Worm (Caenorhabditis elegans): ENCODE results near the gene cox-18.

The cox-18 gene

DNA sequence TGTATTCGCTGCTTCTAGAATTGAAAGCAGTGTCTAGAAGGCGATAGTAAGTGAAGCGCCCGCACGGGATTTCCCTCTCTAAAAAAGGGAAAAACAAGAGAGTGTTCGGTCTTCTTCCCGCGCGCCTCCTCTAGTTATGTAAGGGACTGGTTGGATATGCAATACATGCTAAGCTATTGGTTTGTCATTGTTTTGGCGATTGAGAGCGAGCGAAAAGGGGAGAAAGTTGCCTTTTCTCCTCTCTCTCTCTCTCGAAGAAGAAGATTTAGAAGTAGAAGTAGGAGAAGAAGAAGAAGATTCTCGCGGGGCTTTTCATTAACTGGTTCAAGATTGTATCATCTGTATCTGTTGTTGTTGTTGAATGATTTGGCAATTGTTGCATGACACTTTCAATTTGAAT is 23.2 kb upstream of the cox-18 start:
- TF ChIP-seq nhr-23 (tag; optimal IDR thresholded peaks at IDR 0.05) (peak; percentile 13), fkh-2 (tag; optimal IDR thresholded peaks at IDR 0.05) (no peak)

DNA sequence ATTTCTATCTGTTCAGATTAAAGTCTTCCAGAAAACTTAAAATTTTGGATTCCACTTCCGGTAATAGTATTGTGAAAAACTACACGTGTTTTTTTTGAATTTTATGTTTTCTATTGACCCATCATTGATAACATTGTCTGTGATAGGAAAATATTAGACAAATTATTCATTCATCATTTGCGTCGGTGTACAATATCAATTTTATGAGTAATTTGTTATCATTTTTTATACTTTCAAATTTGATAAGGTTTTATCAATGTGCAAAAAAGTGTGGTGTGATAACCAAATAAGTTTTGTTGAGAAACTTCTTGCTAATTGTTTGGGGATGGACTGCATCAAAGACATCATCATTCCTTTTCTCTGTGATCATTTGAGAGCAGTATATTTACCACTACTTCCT is 21.8 kb upstream of the cox-18 start:
- TF ChIP-seq fkh-2 (tag; optimal IDR thresholded peaks at IDR 0.05) (no peak), nhr-23 (tag; optimal IDR thresholded peaks at IDR 0.05) (no peak), nfya-1 (tag; optimal IDR thresholded peaks at IDR 0.05; ENCODE audit: insufficient read depth) (no peak), jun-1 (tag; optimal IDR thresholded peaks at IDR 0.05) (no peak), mdl-1 (tag; optimal IDR thresholded peaks at IDR 0.05) (no peak), elt-1 (tag; optimal IDR thresholded peaks at IDR 0.05) (no peak), unc-39 (tag; optimal IDR thresholded peaks at IDR 0.05) (no peak), pha-4 (tag; optimal IDR thresholded peaks at IDR 0.05) (peak; percentile 71), mml-1 (tag; optimal IDR thresholded peaks at IDR 0.05) (no peak), tbx-2 (tag; optimal IDR thresholded peaks at IDR 0.05) (no peak), nhr-237 (tag; optimal IDR thresholded peaks at IDR 0.05) (no peak), elt-2 (tag; optimal IDR thresholded peaks at IDR 0.05) (peak; percentile 85), pqm-1 (tag; optimal IDR thresholded peaks at IDR 0.05) (peak; percentile 73), R02D3.7 (tag; optimal IDR thresholded peaks at IDR 0.05) (no peak), fos-1 (tag; optimal IDR thresholded peaks at IDR 0.05) (peak; percentile 22), zag-1 (tag; optimal IDR thresholded peaks at IDR 0.05) (no peak), ama-1 (optimal IDR thresholded peaks at IDR 0.05) (no peak), fkh-10 (GFP tag; optimal IDR thresholded peaks at IDR 0.05) (no peak), aly-2 (tag; optimal IDR thresholded peaks at IDR 0.05) (no peak), lin-15B (tag; optimal IDR thresholded peaks at IDR 0.05) (no peak)

DNA sequence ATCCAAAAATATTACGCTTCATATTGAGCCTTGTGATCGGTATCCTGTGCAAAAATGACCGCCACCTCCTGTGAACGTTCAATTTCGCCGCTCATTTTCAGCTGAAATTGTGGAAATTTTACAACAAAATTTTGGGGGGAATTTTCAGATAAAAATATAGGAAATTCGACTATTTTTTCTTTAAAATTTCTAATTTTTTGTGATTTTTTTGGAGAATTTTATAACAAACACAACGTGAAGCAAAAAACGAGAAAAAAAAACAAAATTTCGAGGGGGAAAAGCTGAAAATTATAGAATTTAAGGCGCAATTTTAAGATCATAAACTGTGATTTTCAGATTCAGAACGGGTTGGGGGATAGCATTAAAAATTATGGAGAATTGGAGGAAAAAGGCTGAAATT is 10.3 kb upstream of the cox-18 start, which contains the start of gene csn-4:
Gene csn-4 (minus strand): TSS at position 101 of the 400 bp plus-strand sequence.
- TF ChIP-seq lsy-12 (tag; optimal IDR thresholded peaks at IDR 0.05): no peak
- no peak for TF ChIP-seq nfya-1 (tag; optimal IDR thresholded peaks at IDR 0.05; ENCODE audit: insufficient read depth)
- no peak for TF ChIP-seq elt-3 (tag; optimal IDR thresholded peaks at IDR 0.05)
- TF ChIP-seq ceh-16 (tag; optimal IDR thresholded peaks at IDR 0.05): no peak
- no peak for TF ChIP-seq snpc-4 (tag; optimal IDR thresholded peaks at IDR 0.05)
- no peak for TF ChIP-seq skn-1 (tag; optimal IDR thresholded peaks at IDR 0.05)
- TF ChIP-seq tbx-2 (tag; optimal IDR thresholded peaks at IDR 0.05): no peak
- TF ChIP-seq jun-1 (tag; optimal IDR thresholded peaks at IDR 0.05): no peak
- TF ChIP-seq lin-15B (tag; optimal IDR thresholded peaks at IDR 0.05): no peak
- TF ChIP-seq nhr-237 (tag; optimal IDR thresholded peaks at IDR 0.05): no peak
- TF ChIP-seq ceh-28 (tag; optimal IDR thresholded peaks at IDR 0.05): no peak
- no peak for TF ChIP-seq nhr-12 (tag; optimal IDR thresholded peaks at IDR 0.05)
- TF ChIP-seq nhr-28 (tag; optimal IDR thresholded peaks at IDR 0.05): no peak
- no peak for TF ChIP-seq egl-27 (tag; optimal IDR thresholded peaks at IDR 0.05)
- TF ChIP-seq mml-1 (tag; optimal IDR thresholded peaks at IDR 0.05): no peak

DNA sequence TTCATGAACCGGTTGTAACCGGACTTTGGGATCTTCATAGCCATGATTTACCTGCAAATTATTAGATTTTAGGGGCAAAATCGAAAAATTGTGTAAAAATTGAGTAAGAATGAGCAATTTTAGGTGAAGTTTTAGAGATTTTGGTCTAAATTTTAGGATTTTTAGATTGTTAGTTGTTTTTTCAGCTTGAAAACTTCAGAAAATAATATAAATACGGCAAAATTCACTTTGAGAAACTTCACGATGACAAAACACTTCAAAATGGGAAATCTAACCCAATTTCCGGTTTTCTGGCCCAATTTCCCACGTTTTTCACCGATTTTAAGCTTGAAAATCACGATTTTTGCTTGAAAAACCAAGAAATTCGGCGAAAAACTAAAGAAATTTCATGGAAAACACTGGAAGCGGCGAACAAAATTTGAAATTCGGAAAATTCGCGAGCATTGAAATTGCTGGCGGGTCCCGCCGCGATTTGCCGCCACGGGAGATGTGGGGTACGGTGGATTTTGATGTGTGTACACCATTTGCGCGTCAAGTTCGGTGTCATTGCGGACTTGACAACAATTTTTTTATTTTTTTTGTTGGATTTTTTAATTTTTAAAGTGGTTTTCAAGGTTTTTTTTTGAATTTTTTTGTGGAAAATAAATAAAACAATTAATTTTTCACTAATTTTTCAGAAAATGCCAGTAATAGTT is 3.2 kb upstream of the cox-18 start, which contains the start of the genes cct-8 and Y55F3AR.2:
Gene cct-8 (minus strand): TSS at position 51 of the 695 bp plus-strand sequence.
Gene Y55F3AR.2 (plus strand): TSS at position 672 of the 695 bp plus-strand sequence.
- TF ChIP-seq fos-1 (tag; optimal IDR thresholded peaks at IDR 0.05) (no peak), egl-5 (tag; optimal IDR thresholded peaks at IDR 0.05) (peak; percentile 92), aly-2 (tag; optimal IDR thresholded peaks at IDR 0.05) (peak; percentile 78), lsy-12 (tag; optimal IDR thresholded peaks at IDR 0.05) (peak; percentile 99), pqm-1 (tag; optimal IDR thresholded peaks at IDR 0.05) (peak; percentile 83), ceh-9 (tag; optimal IDR thresholded peaks at IDR 0.05) (no peak), sea-2 (GFP tag; optimal IDR thresholded peaks at IDR 0.05) (no peak), ama-1 (optimal IDR thresholded peaks at IDR 0.05) (peak; percentile 78), fkh-10 (GFP tag; optimal IDR thresholded peaks at IDR 0.05) (peak; percentile 98), nhr-237 (tag; optimal IDR thresholded peaks at IDR 0.05) (no peak), unc-39 (tag; optimal IDR thresholded peaks at IDR 0.05) (no peak), unc-62 (GFP tag; optimal IDR thresholded peaks at IDR 0.05) (peak; percentile 29), skn-1 (tag; optimal IDR thresholded peaks at IDR 0.05) (peak; percentile 92), nhr-28 (tag; optimal IDR thresholded peaks at IDR 0.05) (no peak), ztf-4 (tag; optimal IDR thresholded peaks at IDR 0.05) (peak; percentile 69), nhr-12 (tag; optimal IDR thresholded peaks at IDR 0.05) (no peak), lin-15B (tag; optimal IDR thresholded peaks at IDR 0.05) (peak; percentile 95), daf-12 (tag; optimal IDR thresholded peaks at IDR 0.05) (no peak), fkh-2 (tag; optimal IDR thresholded peaks at IDR 0.05) (no peak), ceh-82 (tag; optimal IDR thresholded peaks at IDR 0.05) (peak; percentile 89), nhr-11 (tag; optimal IDR thresholded peaks at IDR 0.05) (no peak), nfya-1 (tag; optimal IDR thresholded peaks at IDR 0.05; ENCODE audit: insufficient read depth) (peak; percentile 99), ZK546.5 (tag; optimal IDR thresholded peaks at IDR 0.05) (peak; percentile 51), elt-3 (tag; optimal IDR thresholded peaks at IDR 0.05) (peak in 1 of 3 experiments; percentile 55), zag-1 (tag; optimal IDR thresholded peaks at IDR 0.05) (peak; percentile 38), eor-1 (tag; optimal IDR thresholded peaks at IDR 0.05) (peak in 1 of 2 experiments; percentile 64), elt-1 (tag; optimal IDR thresholded peaks at IDR 0.05) (peak; percentile 80), ztf-11 (tag; optimal IDR thresholded peaks at IDR 0.05) (no peak), tbx-2 (tag; optimal IDR thresholded peaks at IDR 0.05) (peak; percentile 94), pha-4 (tag; optimal IDR thresholded peaks at IDR 0.05) (peak; percentile 97), nhr-77 (tag; optimal IDR thresholded peaks at IDR 0.05) (peak; percentile 91), nhr-23 (tag; optimal IDR thresholded peaks at IDR 0.05) (peak; percentile 98), mdl-1 (tag; optimal IDR thresholded peaks at IDR 0.05) (no peak), nhr-76 (tag; optimal IDR thresholded peaks at IDR 0.05) (peak; percentile 49), ceh-16 (tag; optimal IDR thresholded peaks at IDR 0.05) (peak; percentile 40), egl-27 (tag; optimal IDR thresholded peaks at IDR 0.05) (peak; percentile 83), ceh-28 (tag; optimal IDR thresholded peaks at IDR 0.05) (peak; percentile 93), R02D3.7 (tag; optimal IDR thresholded peaks at IDR 0.05) (peak; percentile 94)
